Fruit fly (Drosophila melanogaster): ENCODE results near the gene ICA69.

The ICA69 gene

dm6 chr3L:21106883-21107282, 24.4 kb upstream of the ICA69 start:
- peak; percentile 27 for TF ChIP-seq h (GFP tag; optimal IDR thresholded peaks at IDR 0.05)
- TF ChIP-seq foxo (GFP tag; optimal IDR thresholded peaks at IDR 0.05), result peak in 1 of 2 experiments; percentile 22
- TF ChIP-seq tai (GFP tag; optimal IDR thresholded peaks at IDR 0.05), result no peak
- no peak for TF ChIP-seq Jra (GFP tag; optimal IDR thresholded peaks at IDR 0.05)
- no peak for TF ChIP-seq sage (GFP tag; optimal IDR thresholded peaks at IDR 0.05)
- TF ChIP-seq woc (GFP tag; optimal IDR thresholded peaks at IDR 0.05), result no peak
- TF ChIP-seq lola (GFP tag; optimal IDR thresholded peaks at IDR 0.05), result no peak
- no peak for TF ChIP-seq CrebA (GFP tag; optimal IDR thresholded peaks at IDR 0.05; ENCODE audit: borderline replicate concordance)
- no peak for TF ChIP-seq ey (GFP tag; optimal IDR thresholded peaks at IDR 0.05)
- no peak for TF ChIP-seq psq (GFP tag; optimal IDR thresholded peaks at IDR 0.05)
- TF ChIP-seq HLH106 (tag; optimal IDR thresholded peaks at IDR 0.05), result no peak
- TF ChIP-seq dmrt93B (GFP tag; optimal IDR thresholded peaks at IDR 0.05), result no peak
- no peak for TF ChIP-seq GATAd (GFP tag; optimal IDR thresholded peaks at IDR 0.05)
- no peak for TF ChIP-seq Hr83 (GFP tag; optimal IDR thresholded peaks at IDR 0.05; ENCODE audit: poor library complexity, severe bottlenecking)
- peak; percentile 8 for TF ChIP-seq rgr (GFP tag; optimal IDR thresholded peaks at IDR 0.05)

- TF ChIP-seq CG32264 (GFP tag; optimal IDR thresholded peaks at IDR 0.05) (no peak), Sp1 (GFP tag; optimal IDR thresholded peaks at IDR 0.05) (peak; percentile 79), CrebA (GFP tag; optimal IDR thresholded peaks at IDR 0.05; ENCODE audit: borderline replicate concordance) (no peak), brk (GFP tag; optimal IDR thresholded peaks at IDR 0.05) (no peak), Mio (GFP tag; optimal IDR thresholded peaks at IDR 0.05) (no peak), Hnf4 (GFP tag; optimal IDR thresholded peaks at IDR 0.05) (no peak), ey (GFP tag; optimal IDR thresholded peaks at IDR 0.05) (no peak), Jra (GFP tag; optimal IDR thresholded peaks at IDR 0.05) (no peak), OdsH (GFP tag; optimal IDR thresholded peaks at IDR 0.05) (peak; percentile 68), jim (GFP tag; optimal IDR thresholded peaks at IDR 0.05) (no peak), dl (GFP tag; optimal IDR thresholded peaks at IDR 0.05; ENCODE audit: insufficient read depth in 1 of 2, partially characterized antibody in 2 of 2) (no peak), HLH106 (tag; optimal IDR thresholded peaks at IDR 0.05) (peak; percentile 78), Vsx2 (GFP tag; optimal IDR thresholded peaks at IDR 0.05; ENCODE audit: partially characterized antibody) (no peak), Dif (GFP tag; optimal IDR thresholded peaks at IDR 0.05; ENCODE audit: partially characterized antibody) (no peak), foxo (GFP tag; optimal IDR thresholded peaks at IDR 0.05) (peak in 1 of 2 experiments; percentile 69), dsf (GFP tag; optimal IDR thresholded peaks at IDR 0.05; ENCODE audit: borderline replicate concordance) (no peak), N (GFP tag; optimal IDR thresholded peaks at IDR 0.05) (no peak), Dfd (GFP tag; optimal IDR thresholded peaks at IDR 0.05) (no peak), pan (optimal IDR thresholded peaks at IDR 0.05) (no peak), sv (GFP tag; optimal IDR thresholded peaks at IDR 0.05) (no peak), fru (GFP tag; optimal IDR thresholded peaks at IDR 0.05) (peak; percentile 48), Rel (GFP tag; optimal IDR thresholded peaks at IDR 0.05) (peak; percentile 21), Rel (tag; optimal IDR thresholded peaks at IDR 0.05) (no peak), psq (GFP tag; optimal IDR thresholded peaks at IDR 0.05) (peak; percentile 78), rgr (GFP tag; optimal IDR thresholded peaks at IDR 0.05) (peak; percentile 68), usp (GFP tag; optimal IDR thresholded peaks at IDR 0.05) (no peak), Hr78 (GFP tag; optimal IDR thresholded peaks at IDR 0.05) (no peak), lola (GFP tag; optimal IDR thresholded peaks at IDR 0.05) (no peak), dmrt93B (GFP tag; optimal IDR thresholded peaks at IDR 0.05) (peak; percentile 56), Myc (optimal IDR thresholded peaks at IDR 0.05) (no peak), Abd-B (GFP tag; optimal IDR thresholded peaks at IDR 0.05) (no peak), br (GFP tag; optimal IDR thresholded peaks at IDR 0.05) (no peak), woc (GFP tag; optimal IDR thresholded peaks at IDR 0.05) (peak; percentile 40), Hr83 (GFP tag; optimal IDR thresholded peaks at IDR 0.05; ENCODE audit: poor library complexity, severe bottlenecking) (no peak), GATAd (GFP tag; optimal IDR thresholded peaks at IDR 0.05) (no peak), tai (GFP tag; optimal IDR thresholded peaks at IDR 0.05) (no peak), CG9705 (GFP tag; optimal IDR thresholded peaks at IDR 0.05) (no peak), sage (GFP tag; optimal IDR thresholded peaks at IDR 0.05) (no peak), h (GFP tag; optimal IDR thresholded peaks at IDR 0.05) (peak; percentile 42)
Measured at dm6 chr3L:21108454-21108853, 22.8 kb upstream of the ICA69 start.
